Fruit fly (Drosophila melanogaster) whole organism, pupa: Measurements from ENCODE around the gene Oseg1.
A peak's percentile ranks its signal among the peaks of the same experiment; 100 is the strongest.

Experiments
- CG10348 ChIP-seq: fragments of 200-800 bp; sonication (Bioruptor generic); IDR thresholded peaks from 2 replicates; pipeline ENCODE4 v1.3.6; 2022; ENCODE audit warnings: missing biosample characterization, missing genetic modification characterization
- CG12605 ChIP-seq: fragments of 200-800 bp; sonication (Bioruptor generic); IDR thresholded peaks from 2 replicates; pipeline ENCODE4 v1.3.6; 2022; ENCODE audit warnings: missing biosample characterization, missing genetic modification characterization
- CG13204 ChIP-seq: fragments of 200-800 bp; sonication (Bioruptor generic); optimal IDR thresholded peaks from 2 replicates; lab custom pipeline; 2018; ENCODE audit warnings: missing biosample characterization, mild to moderate bottlenecking, missing genetic modification characterization, moderate library complexity
- CG14655 ChIP-seq: fragments of 200-800 bp; sonication (Bioruptor generic); optimal IDR thresholded peaks from 3 replicates; lab custom pipeline; 2017; ENCODE audit warnings: mild to moderate bottlenecking, missing biosample characterization, missing genetic modification reagents, missing genetic modification characterization
- CG15710 ChIP-seq: fragments of 200-800 bp; sonication (Bioruptor generic); optimal IDR thresholded peaks from 2 replicates; lab custom pipeline; 2018; ENCODE audit warnings: missing biosample characterization, mild to moderate bottlenecking, missing genetic modification characterization, moderate library complexity
- CG17806 ChIP-seq: fragments of 200-800 bp; sonication (Bioruptor generic); optimal IDR thresholded peaks from 2 replicates; lab custom pipeline; 2018; ENCODE audit warnings: missing biosample characterization, mild to moderate bottlenecking, missing genetic modification characterization, moderate library complexity
- CG32121 ChIP-seq: fragments of 200-800 bp; sonication (Bioruptor generic); IDR thresholded peaks from 2 replicates; pipeline ENCODE4 v1.3.6; 2022; ENCODE audit warnings: missing biosample characterization, missing genetic modification characterization
- CG34367 ChIP-seq: fragments of 200-800 bp; sonication (Bioruptor generic); optimal IDR thresholded peaks from 2 replicates; lab custom pipeline; 2018; ENCODE audit warnings: missing biosample characterization, mild to moderate bottlenecking, missing genetic modification characterization
- CG4496 ChIP-seq: fragments of 200-800 bp; sonication (Bioruptor generic); IDR thresholded peaks from 3 replicates; pipeline ENCODE4 v1.3.6; 2022; ENCODE audit warnings: missing biosample characterization, missing genetic modification characterization
- CG8159 ChIP-seq: fragments of 200-800 bp; sonication (Bioruptor generic); optimal IDR thresholded peaks from 3 replicates; lab custom pipeline; 2018; ENCODE audit warnings: missing biosample characterization, mild to moderate bottlenecking, missing genetic modification characterization, moderate library complexity
- CG8301 ChIP-seq: fragments of 200-800 bp; sonication (Bioruptor generic); optimal IDR thresholded peaks from 2 replicates; lab custom pipeline; 2018; ENCODE audit warnings: missing biosample characterization, mild to moderate bottlenecking, missing genetic modification characterization
- CG9948 ChIP-seq: fragments of 200-800 bp; sonication (Bioruptor generic); optimal IDR thresholded peaks from 2 replicates; lab custom pipeline; 2018; ENCODE audit warnings: missing biosample characterization, mild to moderate bottlenecking, missing genetic modification characterization, moderate library complexity
- D1 ChIP-seq: fragments of 200-800 bp; sonication (Bioruptor generic); optimal IDR thresholded peaks from 2 replicates; lab custom pipeline; 2018; ENCODE audit warnings: missing biosample characterization, mild to moderate bottlenecking, missing genetic modification characterization, moderate library complexity
- EcR ChIP-seq: fragments of 200-800 bp; sonication (Bioruptor generic); optimal IDR thresholded peaks from 3 replicates; lab custom pipeline; 2019; ENCODE audit warnings: missing biosample characterization, missing genetic modification characterization, mild to moderate bottlenecking, moderate library complexity, missing genetic modification reagents
- Ets98B ChIP-seq: fragments of 200-800 bp; sonication (Bioruptor generic); IDR thresholded peaks from 2 replicates; pipeline ENCODE4 v1.3.6; 2022; ENCODE audit warnings: missing biosample characterization, missing genetic modification characterization
- Pif1A ChIP-seq: fragments of 200-800 bp; sonication (Bioruptor generic); optimal IDR thresholded peaks from 3 replicates; lab custom pipeline; 2016; ENCODE audit warnings: missing biosample characterization, missing genetic modification characterization
- Pif1B ChIP-seq: fragments of 200-800 bp; sonication (Bioruptor generic); optimal IDR thresholded peaks from 3 replicates; lab custom pipeline; 2016; ENCODE audit warnings: missing biosample characterization, missing genetic modification characterization
- Snoo ChIP-seq: fragments of 200-800 bp; sonication (Bioruptor generic); optimal IDR thresholded peaks from 3 replicates; lab custom pipeline; 2017; ENCODE audit warnings: missing biosample characterization, mild to moderate bottlenecking, missing genetic modification characterization, inconsistent platforms
- fd96Ca ChIP-seq: fragments of 200-800 bp; sonication (Bioruptor generic); IDR thresholded peaks from 3 replicates; pipeline ENCODE4 v1.3.6; 2022; ENCODE audit warnings: missing biosample characterization, missing genetic modification characterization
- gl ChIP-seq: fragments of 200-800 bp; sonication (Bioruptor generic); optimal IDR thresholded peaks from 2 replicates; lab custom pipeline; 2018; ENCODE audit warnings: missing biosample characterization, mild to moderate bottlenecking, missing genetic modification characterization
- rn ChIP-seq: fragments of 200-800 bp; sonication (Bioruptor generic); IDR thresholded peaks from 2 replicates; pipeline ENCODE4 v1.3.6; 2022; ENCODE audit warnings: missing biosample characterization, missing genetic modification characterization

Gene Oseg1

dm6 chr3L:8379161-8379560 lies 33.5 kb downstream of the Oseg1 start:
- TF ChIP-seq CG14655 (GFP tag; lab: Kevin White, UChicago) = no peak
- TF ChIP-seq CG12605 (GFP tag; lab: Robert Waterston, UW) = no peak
- TF ChIP-seq CG4496 (GFP tag; lab: Robert Waterston, UW) = no peak
- TF ChIP-seq CG8159 (tag; lab: Kevin White, UChicago) = no peak
- TF ChIP-seq CG8301 (tag; lab: Kevin White, UChicago) = no peak
- no peak for TF ChIP-seq EcR (GFP tag; lab: Kevin White, UChicago)
- TF ChIP-seq D1 (tag; lab: Kevin White, UChicago) = no peak
- no peak for TF ChIP-seq rn (GFP tag; lab: Robert Waterston, UW)
- TF ChIP-seq CG10348 (GFP tag; lab: Robert Waterston, UW) = no peak
- TF ChIP-seq gl = no peak
- TF ChIP-seq fd96Ca (GFP tag; lab: Robert Waterston, UW) = no peak

- no peak for TF ChIP-seq CG32121
- TF ChIP-seq CG12605 (GFP tag; lab: Robert Waterston, UW) = no peak
- no peak for TF ChIP-seq CG13204 (GFP tag; lab: Kevin White, UChicago)
- TF ChIP-seq CG4496 (GFP tag; lab: Robert Waterston, UW) = no peak
- no peak for TF ChIP-seq Snoo
- TF ChIP-seq CG8301 (tag; lab: Kevin White, UChicago) = no peak
- TF ChIP-seq Pif1B (GFP tag; lab: Kevin White, UChicago) = no peak
Observed at dm6 chr3L:8374107-8374506, 38.5 kb downstream of the Oseg1 start.

DNA sequence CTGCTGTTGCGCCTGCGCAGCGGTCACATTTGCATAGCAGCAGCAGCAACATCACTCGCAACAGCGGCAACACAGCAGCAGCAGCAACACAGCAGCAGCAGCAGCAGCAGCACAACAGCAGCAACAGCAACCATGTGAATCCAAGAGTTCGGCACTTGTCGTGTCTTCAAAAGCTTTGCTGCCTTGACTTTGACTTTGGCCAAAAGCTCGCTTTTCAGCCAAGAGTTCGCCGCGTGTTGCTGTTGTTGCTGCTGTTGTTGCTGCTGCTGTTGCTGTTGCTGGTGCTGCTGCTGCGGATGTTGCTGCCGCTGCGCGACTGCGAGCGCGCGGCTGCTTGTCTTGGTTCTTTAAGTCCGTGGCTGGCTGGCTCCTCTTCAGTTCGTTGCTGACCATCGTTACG lies 40.6 kb downstream of the Oseg1 start, which contains the start of gene ImpE1:
ImpE1 (plus strand) TSS at position 371 of the 400 bp plus-strand sequence.
- TF ChIP-seq CG17806 (tag; lab: Kevin White, UChicago) = no peak
- no peak for TF ChIP-seq CG8301 (tag; lab: Kevin White, UChicago)
- no peak for TF ChIP-seq CG32121
- TF ChIP-seq CG9948 (tag; lab: Kevin White, UChicago) = no peak
- peak; percentile 35 for TF ChIP-seq CG13204 (GFP tag; lab: Kevin White, UChicago)
- no peak for TF ChIP-seq Snoo
- TF ChIP-seq CG14655 (GFP tag; lab: Kevin White, UChicago) = no peak
- no peak for TF ChIP-seq CG15710 (tag; lab: Kevin White, UChicago)

- TF ChIP-seq CG14655 (GFP tag; lab: Kevin White, UChicago) (peak; percentile 1), CG34367 (no peak)
- TF ChIP-seq, all 21 proteins: peak for 1
Observed at dm6 chr3L:8371538-8371937, 41.1 kb downstream of the Oseg1 start.

DNA sequence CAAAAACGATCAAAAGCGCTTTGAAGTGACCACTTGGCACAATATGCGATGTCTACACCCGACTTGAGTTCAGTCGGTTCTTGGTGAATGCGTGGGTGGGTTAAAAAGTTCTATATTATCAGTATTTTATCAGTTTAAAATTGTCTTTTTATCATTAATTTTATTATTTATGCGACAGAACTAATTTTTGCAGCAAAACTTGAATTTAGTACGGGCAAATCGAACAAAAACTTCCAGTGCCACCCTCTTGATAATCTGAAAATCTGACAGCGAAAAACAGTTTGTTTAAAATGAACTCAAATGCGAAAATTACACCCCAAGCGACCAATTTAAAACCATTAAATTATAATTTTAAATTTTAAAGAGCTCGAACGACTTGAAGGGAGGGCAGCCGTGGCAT lies 41.7 kb downstream of the Oseg1 start:
- TF ChIP-seq Snoo (peak; percentile 64), CG15710 (tag; lab: Kevin White, UChicago) (no peak)

- TF ChIP-seq CG12605 (GFP tag; lab: Robert Waterston, UW) (no peak), CG14655 (GFP tag; lab: Kevin White, UChicago) (no peak), CG10348 (GFP tag; lab: Robert Waterston, UW) (no peak), CG15710 (tag; lab: Kevin White, UChicago) (no peak), CG34367 (no peak), Pif1B (GFP tag; lab: Kevin White, UChicago) (no peak)
Observed at dm6 chr3L:8369456-8369855, 43.2 kb downstream of the Oseg1 start.

DNA sequence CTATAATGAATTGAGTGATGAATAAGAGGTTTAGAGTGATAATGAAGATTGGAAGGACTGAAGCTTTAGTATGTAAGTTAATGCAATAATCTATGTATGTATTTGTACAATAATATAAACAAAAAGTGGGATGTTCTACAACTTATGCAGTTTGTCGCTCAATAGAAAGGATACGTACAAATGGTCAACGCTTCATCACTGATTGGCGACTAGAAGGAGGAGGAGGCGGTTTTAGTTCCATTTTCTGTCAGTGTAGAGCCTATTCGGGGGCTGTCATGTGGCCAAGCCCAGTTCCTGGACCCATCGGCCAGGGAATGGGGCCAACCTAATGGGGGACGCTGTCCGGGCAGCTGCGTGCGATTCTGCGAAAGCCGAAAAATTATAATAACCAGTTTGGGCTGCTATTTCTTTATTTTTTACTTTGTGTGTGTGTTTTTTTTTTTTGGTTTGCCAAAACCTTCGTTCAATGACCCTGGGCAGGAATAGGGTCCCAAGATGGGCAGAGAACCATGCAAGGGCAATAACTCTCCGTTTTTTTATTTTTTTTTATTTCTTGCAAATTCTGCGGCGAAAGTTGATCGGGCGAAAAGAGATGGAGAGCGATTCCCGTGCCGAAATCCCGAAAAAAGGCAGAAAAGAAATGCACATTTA lies 43.8 kb downstream of the Oseg1 start:
- TF ChIP-seq gl = no peak
- 0 out of 3 replicates have a peak, but pooled peaks have one; percentile 15 for TF ChIP-seq CG4496 (GFP tag; lab: Robert Waterston, UW)
- TF ChIP-seq Ets98B (GFP tag; lab: Robert Waterston, UW) = no peak
- no peak for TF ChIP-seq CG13204 (GFP tag; lab: Kevin White, UChicago)
- TF ChIP-seq CG14655 (GFP tag; lab: Kevin White, UChicago) = peak; percentile 45
- TF ChIP-seq Pif1B (GFP tag; lab: Kevin White, UChicago) = no peak
- TF ChIP-seq CG17806 (tag; lab: Kevin White, UChicago) = no peak
- no peak for TF ChIP-seq CG8159 (tag; lab: Kevin White, UChicago)
- no peak for TF ChIP-seq CG32121
- no peak for TF ChIP-seq CG15710 (tag; lab: Kevin White, UChicago)
- TF ChIP-seq EcR (GFP tag; lab: Kevin White, UChicago) = no peak
- TF ChIP-seq CG9948 (tag; lab: Kevin White, UChicago) = no peak
- peak; percentile 19 for TF ChIP-seq CG8301 (tag; lab: Kevin White, UChicago)
- TF ChIP-seq Pif1A = no peak
- no peak for TF ChIP-seq CG12605 (GFP tag; lab: Robert Waterston, UW)
- peak; percentile 57 for TF ChIP-seq Snoo
- TF ChIP-seq, all 21 proteins: peak for 4
